Worm (Caenorhabditis elegans) whole organism, late embryonic: Measurements from ENCODE around the gene rpl-28.

Source experiments
- C08G9.2 ChIP-seq: sonication (generic microtip); optimal IDR thresholded peaks from 2 replicates; lab custom pipeline; 2016; ENCODE audit warnings: mild to moderate bottlenecking, missing genetic modification characterization, moderate library complexity, missing compliant biosample characterization
- F13H6.1 ChIP-seq: sonication (generic microtip); optimal IDR thresholded peaks from 2 replicates; lab custom pipeline; 2016; ENCODE audit warnings: missing genetic modification characterization, missing compliant biosample characterization
- K02D7.2 ChIP-seq: sonication (generic microtip); optimal IDR thresholded peaks from 2 replicates; lab custom pipeline; 2017; ENCODE audit warnings: mild to moderate bottlenecking, missing genetic modification characterization, missing compliant biosample characterization
- T23F11.4 ChIP-seq: fragments of 200-800 bp; sonication (Bioruptor generic); optimal IDR thresholded peaks from 2 replicates; lab custom pipeline; 2018; ENCODE audit warnings: mild to moderate bottlenecking, missing genetic modification characterization, missing compliant biosample characterization
- Y22D7AL.16 ChIP-seq: sonication (generic microtip); optimal IDR thresholded peaks from 2 replicates; lab custom pipeline; 2016; ENCODE audit warnings: missing genetic modification characterization, missing compliant biosample characterization
- ahr-1 ChIP-seq: sonication (generic microtip); optimal IDR thresholded peaks from 2 replicates; lab custom pipeline; 2016; ENCODE audit warnings: missing genetic modification characterization, missing compliant biosample characterization
- ama-1 ChIP-seq: fragments of 150-350 bp; optimal IDR thresholded peaks from 2 replicates; lab custom pipeline; 2014
- ceh-19 ChIP-seq: fragments of 200-800 bp; sonication (Bioruptor generic); optimal IDR thresholded peaks from 2 replicates; lab custom pipeline; 2018; ENCODE audit warnings: mild to moderate bottlenecking, missing genetic modification characterization, missing compliant biosample characterization
- ceh-2 ChIP-seq: sonication (generic microtip); optimal IDR thresholded peaks from 2 replicates; lab custom pipeline; 2016; ENCODE audit warnings: missing genotype, missing genetic modification characterization, missing compliant biosample characterization
- ceh-22 ChIP-seq: sonication (generic microtip); optimal IDR thresholded peaks from 2 replicates; lab custom pipeline; 2017; ENCODE audit warnings: missing biosample characterization, missing genetic modification characterization
- ceh-24 ChIP-seq: sonication (generic microtip); optimal IDR thresholded peaks from 2 replicates; lab custom pipeline; 2016; ENCODE audit warnings: mild to moderate bottlenecking, missing genetic modification characterization, missing compliant biosample characterization
- ceh-30 ChIP-seq: fragments of 150-350 bp; optimal IDR thresholded peaks from 2 replicates; lab custom pipeline; 2014; ENCODE audit warnings: missing biosample characterization, missing genetic modification characterization
- ceh-31 ChIP-seq: sonication (generic microtip); optimal IDR thresholded peaks from 2 replicates; lab custom pipeline; 2016; ENCODE audit warnings: missing genetic modification characterization, missing compliant biosample characterization
- ceh-34 ChIP-seq: sonication (generic microtip); optimal IDR thresholded peaks from 2 replicates; lab custom pipeline; 2016; ENCODE audit warnings: mild to moderate bottlenecking, missing genetic modification characterization, missing compliant biosample characterization
- ceh-45 ChIP-seq: fragments of 200-800 bp; sonication (Bioruptor generic); IDR thresholded peaks from 2 replicates; pipeline ENCODE4 v1.3.6; 2022; ENCODE audit warnings: missing genetic modification reagents, missing genetic modification characterization, missing compliant biosample characterization
- ceh-6 ChIP-seq: fragments of 200-800 bp; sonication (Bioruptor generic); optimal IDR thresholded peaks from 2 replicates; lab custom pipeline; 2018; ENCODE audit warnings: mild to moderate bottlenecking, missing genetic modification characterization, missing compliant biosample characterization
- ceh-9 ChIP-seq: sonication (generic microtip); optimal IDR thresholded peaks from 2 replicates; lab custom pipeline; 2016; ENCODE audit warnings: mild to moderate bottlenecking, missing genetic modification characterization, inconsistent platforms, missing compliant biosample characterization
- che-1 ChIP-seq: sonication (generic microtip); optimal IDR thresholded peaks from 2 replicates; lab custom pipeline; 2016; ENCODE audit warnings: mild to moderate bottlenecking, missing genetic modification characterization, missing compliant biosample characterization
- dmd-4 ChIP-seq: sonication (generic microtip); optimal IDR thresholded peaks from 2 replicates; lab custom pipeline; 2016; ENCODE audit warnings: borderline replicate concordance, missing genetic modification characterization, missing compliant biosample characterization
- dve-1 ChIP-seq: sonication (generic microtip); optimal IDR thresholded peaks from 2 replicates; lab custom pipeline; 2017; ENCODE audit warnings: antibody characterized with exemption, mild to moderate bottlenecking, missing genetic modification characterization, missing compliant biosample characterization
- elt-4 ChIP-seq: sonication (generic microtip); optimal IDR thresholded peaks from 2 replicates; lab custom pipeline; 2016; ENCODE audit warnings: missing genetic modification characterization, missing compliant biosample characterization
- ets-4 ChIP-seq: sonication (generic microtip); optimal IDR thresholded peaks from 2 replicates; lab custom pipeline; 2016; ENCODE audit warnings: missing genetic modification characterization, missing compliant biosample characterization
- eyg-1 ChIP-seq: sonication (generic microtip); optimal IDR thresholded peaks from 2 replicates; lab custom pipeline; 2016; ENCODE audit warnings: missing genotype, missing genetic modification characterization, missing compliant biosample characterization
- fax-1 ChIP-seq: sonication (generic microtip); optimal IDR thresholded peaks from 2 replicates; lab custom pipeline; 2016; ENCODE audit warnings: missing genotype, missing genetic modification characterization, missing compliant biosample characterization
- fkh-10 ChIP-seq: fragments of 150-350 bp; optimal IDR thresholded peaks from 2 replicates; lab custom pipeline; 2014; ENCODE audit warnings: missing biosample characterization, missing genetic modification reagents, missing genetic modification characterization
- fkh-6 ChIP-seq: sonication (generic microtip); optimal IDR thresholded peaks from 2 replicates; lab custom pipeline; 2016; ENCODE audit warnings: missing genetic modification characterization, missing compliant biosample characterization
- gmeb-2 ChIP-seq: sonication (generic microtip); optimal IDR thresholded peaks from 2 replicates; lab custom pipeline; 2016; ENCODE audit warnings: missing genetic modification characterization, inconsistent platforms, missing compliant biosample characterization
- hlh-13 ChIP-seq: fragments of 200-800 bp; sonication (Bioruptor generic); optimal IDR thresholded peaks from 2 replicates; lab custom pipeline; 2018; ENCODE audit warnings: mild to moderate bottlenecking, missing genetic modification characterization, missing compliant biosample characterization
- hlh-15 ChIP-seq: sonication (generic microtip); optimal IDR thresholded peaks from 2 replicates; lab custom pipeline; 2016; ENCODE audit warnings: missing genetic modification characterization, missing compliant biosample characterization
- hlh-8 ChIP-seq: sonication (generic microtip); optimal IDR thresholded peaks from 2 replicates; lab custom pipeline; 2016; ENCODE audit warnings: missing genotype, missing genetic modification characterization, missing compliant biosample characterization
- lim-6 ChIP-seq: sonication (generic microtip); optimal IDR thresholded peaks from 2 replicates; lab custom pipeline; 2016; ENCODE audit warnings: missing genetic modification characterization, missing compliant biosample characterization
- madf-2 ChIP-seq: sonication (generic microtip); optimal IDR thresholded peaks from 2 replicates; lab custom pipeline; 2017; ENCODE audit warnings: missing genetic modification characterization, missing compliant biosample characterization
- nhr-232 ChIP-seq: sonication (generic microtip); optimal IDR thresholded peaks from 2 replicates; lab custom pipeline; 2016; ENCODE audit warnings: missing genetic modification characterization, missing compliant biosample characterization
- npax-4 ChIP-seq: sonication (generic microtip); optimal IDR thresholded peaks from 2 replicates; lab custom pipeline; 2016; ENCODE audit warnings: missing genetic modification characterization, missing compliant biosample characterization
- odd-2 ChIP-seq: sonication (generic microtip); optimal IDR thresholded peaks from 2 replicates; lab custom pipeline; 2017; ENCODE audit warnings: antibody characterized with exemption, mild to moderate bottlenecking, missing genetic modification characterization, missing compliant biosample characterization
- pag-3 ChIP-seq: sonication (generic microtip); optimal IDR thresholded peaks from 2 replicates; lab custom pipeline; 2016; ENCODE audit warnings: missing compliant biosample characterization, missing genetic modification characterization, borderline replicate concordance
- pat-9 ChIP-seq: fragments of 200-800 bp; sonication (Bioruptor generic); optimal IDR thresholded peaks from 2 replicates; lab custom pipeline; 2018; ENCODE audit warnings: mild to moderate bottlenecking, missing genetic modification characterization, moderate library complexity, missing compliant biosample characterization
- pax-1 ChIP-seq: fragments of 150-350 bp; optimal IDR thresholded peaks from 2 replicates; lab custom pipeline; 2014; ENCODE audit warnings: missing biosample characterization, missing genetic modification characterization
- pha-2 ChIP-seq: sonication (generic microtip); optimal IDR thresholded peaks from 2 replicates; lab custom pipeline; 2017; ENCODE audit warnings: mild to moderate bottlenecking, missing genetic modification characterization, missing compliant biosample characterization
- pha-4 ChIP-seq: fragments of 150-350 bp; optimal IDR thresholded peaks from 2 replicates; lab custom pipeline; 2018; ENCODE audit warnings: missing biosample characterization, missing genetic modification reagents, missing genetic modification characterization
- pqm-1 ChIP-seq: sonication (generic microtip); optimal IDR thresholded peaks from 2 replicates; lab custom pipeline; 2016; ENCODE audit warnings: missing genetic modification characterization, missing compliant biosample characterization
- pros-1 ChIP-seq: fragments of 150-350 bp; optimal IDR thresholded peaks from 2 replicates; lab custom pipeline; 2014; ENCODE audit warnings: missing biosample characterization, missing genetic modification reagents, missing genetic modification characterization
- ref-2 ChIP-seq: sonication (generic microtip); optimal IDR thresholded peaks from 2 replicates; lab custom pipeline; 2016; ENCODE audit warnings: missing genetic modification characterization, missing compliant biosample characterization
- sdc-2 ChIP-seq: sonication (generic microtip); optimal IDR thresholded peaks from 2 replicates; lab custom pipeline; 2016; ENCODE audit warnings: missing genotype, missing genetic modification characterization, missing compliant biosample characterization
- sox-2 ChIP-seq: fragments of 200-800 bp; sonication (Bioruptor generic); IDR thresholded peaks from 2 replicates; pipeline ENCODE4 v1.3.6; 2022; ENCODE audit warnings: missing genetic modification reagents, missing genetic modification characterization, missing compliant biosample characterization
- sox-4 ChIP-seq: sonication (generic microtip); optimal IDR thresholded peaks from 2 replicates; lab custom pipeline; 2017; ENCODE audit warnings: mild to moderate bottlenecking, missing genetic modification characterization, inconsistent platforms, missing compliant biosample characterization
- syd-9 ChIP-seq: sonication (generic microtip); optimal IDR thresholded peaks from 2 replicates; lab custom pipeline; 2016; ENCODE audit warnings: mild to moderate bottlenecking, missing genetic modification characterization, moderate library complexity, missing compliant biosample characterization
- tbx-2 ChIP-seq: sonication (generic microtip); optimal IDR thresholded peaks from 2 replicates; lab custom pipeline; 2016; ENCODE audit warnings: missing genetic modification characterization, missing compliant biosample characterization
- ttx-3 ChIP-seq: sonication (generic microtip); optimal IDR thresholded peaks from 2 replicates; lab custom pipeline; 2016; ENCODE audit warnings: missing genetic modification reagents, missing genetic modification characterization, missing compliant biosample characterization
- unc-3 ChIP-seq, 2 experiments: fragments of 200-800 bp in 1 of 2; sonication (Bioruptor generic) in 1 of 2; sonication (generic microtip) in 1 of 2; conservative IDR thresholded peaks in 1 of 2; optimal IDR thresholded peaks in 1 of 2; 2 replicates each; pipeline versions ENCODE4 v1.3.6 to Lab custom; 2016 to 2022; ENCODE audit warnings: missing compliant biosample characterization in 2 of 2, missing genetic modification characterization in 2 of 2, missing genetic modification reagents in 1 of 2
- unc-42 ChIP-seq: sonication (generic microtip); optimal IDR thresholded peaks from 2 replicates; lab custom pipeline; 2016; ENCODE audit warnings: missing genotype, missing genetic modification characterization, missing compliant biosample characterization
- unc-55 ChIP-seq: sonication (generic microtip); optimal IDR thresholded peaks from 2 replicates; lab custom pipeline; 2017; ENCODE audit warnings: missing biosample characterization, missing genetic modification reagents, missing genetic modification characterization
- unc-86 ChIP-seq: sonication (generic microtip); optimal IDR thresholded peaks from 2 replicates; lab custom pipeline; 2016; ENCODE audit warnings: missing genetic modification characterization, missing compliant biosample characterization
- zip-5 ChIP-seq: sonication (generic microtip); optimal IDR thresholded peaks from 2 replicates; lab custom pipeline; 2016; ENCODE audit warnings: missing genetic modification characterization, missing compliant biosample characterization

rpl-28 gene

ce11 chrV:12728062-12728665 is at the start of gene rpl-28, which contains the start of gene mrpl-49:
rpl-28 (minus strand) TSS chrV:12728112.
mrpl-49 (plus strand) TSS chrV:12728631.
- no peak for TF ChIP-seq ama-1 (lab: Kevin White, UChicago)
- TF ChIP-seq fkh-6 (tag; lab: Kevin White, UChicago): no peak
- TF ChIP-seq unc-86: peak; percentile 4
- TF ChIP-seq pros-1 (tag; lab: Kevin White, UChicago): no peak
- no peak for TF ChIP-seq madf-2 (tag; lab: Kevin White, UChicago)
- TF ChIP-seq syd-9: no peak
- no peak for TF ChIP-seq ceh-6 (GFP tag; lab: Kevin White, UChicago)
- no peak for TF ChIP-seq hlh-8 (tag; lab: Kevin White, UChicago)
- TF ChIP-seq ceh-31 (tag; lab: Kevin White, UChicago): peak; percentile 58
- no peak for TF ChIP-seq eyg-1 (tag; lab: Kevin White, UChicago)
- TF ChIP-seq F13H6.1 (tag; lab: Kevin White, UChicago): no peak
- peak; percentile 63 for TF ChIP-seq dve-1 (tag; lab: Kevin White, UChicago)
- no peak for TF ChIP-seq ceh-24 (tag; lab: Kevin White, UChicago)
- no peak for TF ChIP-seq ceh-30 (tag; lab: Kevin White, UChicago)
- peak; percentile 84 for TF ChIP-seq unc-42 (tag; lab: Kevin White, UChicago)
- no peak for TF ChIP-seq Y22D7AL.16 (tag; lab: Kevin White, UChicago)
- TF ChIP-seq dmd-4 (tag; lab: Kevin White, UChicago): no peak
- TF ChIP-seq sox-2 (GFP tag; lab: Robert Waterston, UW): no peak
- TF ChIP-seq C08G9.2 (tag; lab: Kevin White, UChicago): no peak
- TF ChIP-seq ets-4: no peak
- TF ChIP-seq ttx-3: peak; percentile 5
- no peak for TF ChIP-seq fax-1
- no peak for TF ChIP-seq nhr-232 (tag; lab: Kevin White, UChicago)
- TF ChIP-seq pha-2 (tag; lab: Kevin White, UChicago): no peak
- TF ChIP-seq odd-2 (tag; lab: Kevin White, UChicago): no peak
- no peak for TF ChIP-seq pat-9 (tag; lab: Kevin White, UChicago)
- no peak for TF ChIP-seq ceh-9 (tag; lab: Kevin White, UChicago)
- no peak for TF ChIP-seq sox-4 (tag; lab: Kevin White, UChicago)
- no peak for TF ChIP-seq pag-3 (tag; lab: Kevin White, UChicago)
- TF ChIP-seq sdc-2: no peak
- TF ChIP-seq pha-4 (tag; lab: Kevin White, UChicago): no peak
- TF ChIP-seq K02D7.2: no peak
- TF ChIP-seq pax-1 (tag; lab: Kevin White, UChicago): no peak
- no peak for TF ChIP-seq T23F11.4 (GFP tag; lab: Kevin White, UChicago)
- no peak for TF ChIP-seq ahr-1 (tag; lab: Kevin White, UChicago)
- TF ChIP-seq unc-55 (GFP tag; lab: Kevin White, UChicago): no peak
- TF ChIP-seq unc-3 (GFP tag; conservative IDR thresholded peaks at IDR 0.05; lab: Robert Waterston, UW): no peak
- TF ChIP-seq unc-3 (tag; optimal IDR thresholded peaks at IDR 0.05; lab: Kevin White, UChicago): no peak
- no peak for TF ChIP-seq gmeb-2 (tag; lab: Kevin White, UChicago)
- no peak for TF ChIP-seq hlh-13 (GFP tag; lab: Kevin White, UChicago)
- TF ChIP-seq fkh-10 (GFP tag; lab: Kevin White, UChicago): no peak
- no peak for TF ChIP-seq zip-5
- peak; percentile 16 for TF ChIP-seq ceh-34
- TF ChIP-seq hlh-15 (tag; lab: Kevin White, UChicago): no peak
- TF ChIP-seq lim-6: no peak
- TF ChIP-seq ref-2 (tag; lab: Kevin White, UChicago): no peak
- no peak for TF ChIP-seq ceh-45 (GFP tag; lab: Robert Waterston, UW)
- no peak for TF ChIP-seq ceh-2 (tag; lab: Kevin White, UChicago)
- no peak for TF ChIP-seq pqm-1 (tag; lab: Kevin White, UChicago)
- peak; percentile 16 for TF ChIP-seq tbx-2 (tag; lab: Kevin White, UChicago)
- TF ChIP-seq elt-4 (tag; lab: Kevin White, UChicago): no peak
- TF ChIP-seq che-1: no peak
- TF ChIP-seq ceh-19: no peak
- no peak for TF ChIP-seq npax-4 (tag; lab: Kevin White, UChicago)
- no peak for TF ChIP-seq ceh-22 (tag; lab: Kevin White, UChicago)
